Worm (Caenorhabditis elegans): ENCODE measurements around the gene fipr-12.

Gene fipr-12

ce11 chrV:9974264-9974663 is 31.1 kb downstream of the fipr-12 start (continued):
- no peak for TF ChIP-seq Y116A8C.19 (tag; optimal IDR thresholded peaks at IDR 0.05; ENCODE audit: borderline replicate concordance)
- TF ChIP-seq nhr-19 (GFP tag; conservative IDR thresholded peaks at IDR 0.05), result no peak
- no peak for TF ChIP-seq irx-1 (tag; optimal IDR thresholded peaks at IDR 0.05)
- TF ChIP-seq zip-4 (GFP tag; optimal IDR thresholded peaks at IDR 0.05), result no peak
- TF ChIP-seq nhr-77 (tag; optimal IDR thresholded peaks at IDR 0.05), result no peak
- TF ChIP-seq aly-2 (tag; optimal IDR thresholded peaks at IDR 0.05), result no peak
- peak in 1 of 3 experiments; percentile 10 for TF ChIP-seq ceh-82 (tag; optimal IDR thresholded peaks at IDR 0.05)
- peak; percentile 31 for TF ChIP-seq nhr-47 (tag; optimal IDR thresholded peaks at IDR 0.05)
- TF ChIP-seq nhr-237 (tag; optimal IDR thresholded peaks at IDR 0.05), result no peak
- no peak for TF ChIP-seq unc-30 (tag; optimal IDR thresholded peaks at IDR 0.05)
- no peak for TF ChIP-seq ces-1 (GFP tag; optimal IDR thresholded peaks at IDR 0.05)
- no peak for TF ChIP-seq nhr-28 (tag; optimal IDR thresholded peaks at IDR 0.05)
- TF ChIP-seq lin-39 (tag; optimal IDR thresholded peaks at IDR 0.05), result no peak
- no peak for TF ChIP-seq lin-13 (GFP tag; optimal IDR thresholded peaks at IDR 0.05)
- TF ChIP-seq tlp-1 (tag; optimal IDR thresholded peaks at IDR 0.05), result no peak
- no peak for TF ChIP-seq fkh-4 (tag; optimal IDR thresholded peaks at IDR 0.05; ENCODE audit: borderline replicate concordance)
- no peak for TF ChIP-seq pqm-1 (tag; optimal IDR thresholded peaks at IDR 0.05)
- TF ChIP-seq mab-9 (GFP tag; IDR thresholded peaks at IDR 0.05), result no peak
- TF ChIP-seq hpl-2 (GFP tag; optimal IDR thresholded peaks at IDR 0.05), result no peak

DNA sequence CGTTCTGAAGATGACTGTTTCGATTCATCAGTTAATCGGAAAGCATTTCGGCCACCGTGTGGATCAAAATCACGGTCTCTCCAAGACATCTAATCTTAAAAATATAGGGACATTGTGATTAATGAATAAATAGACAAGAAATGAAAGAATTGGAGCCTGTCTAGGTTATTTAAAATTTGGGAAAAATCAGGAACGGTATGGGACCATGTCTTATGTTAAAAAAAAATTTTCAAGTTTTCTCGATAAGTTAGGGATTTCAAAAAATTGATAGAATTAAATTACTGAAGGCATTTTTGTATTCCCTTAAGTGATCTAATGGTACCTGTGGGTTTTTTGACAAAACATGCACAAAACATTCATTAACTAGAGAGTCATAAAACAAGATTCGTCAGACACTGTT is 33.0 kb downstream of the fipr-12 start, which contains the start of gene unc-41:
Gene unc-41 (minus strand): TSS at position 101 of the 400 bp plus-strand sequence.
- TF ChIP-seq C16A3.4 (tag; optimal IDR thresholded peaks at IDR 0.05) (no peak), mdl-1 (tag; optimal IDR thresholded peaks at IDR 0.05) (no peak), unc-86 (tag; optimal IDR thresholded peaks at IDR 0.05) (no peak), swsn-7 (tag; optimal IDR thresholded peaks at IDR 0.05) (no peak), fos-1 (tag; optimal IDR thresholded peaks at IDR 0.05) (no peak), egl-27 (tag; optimal IDR thresholded peaks at IDR 0.05) (no peak), mef-2 (tag; optimal IDR thresholded peaks at IDR 0.05) (no peak), xbp-1 (tag; optimal IDR thresholded peaks at IDR 0.05) (no peak), hlh-17 (GFP tag; optimal IDR thresholded peaks at IDR 0.05; ENCODE audit: borderline replicate concordance) (no peak), nhr-11 (tag; optimal IDR thresholded peaks at IDR 0.05) (no peak), efl-3 (GFP tag; optimal IDR thresholded peaks at IDR 0.05) (no peak)

DNA sequence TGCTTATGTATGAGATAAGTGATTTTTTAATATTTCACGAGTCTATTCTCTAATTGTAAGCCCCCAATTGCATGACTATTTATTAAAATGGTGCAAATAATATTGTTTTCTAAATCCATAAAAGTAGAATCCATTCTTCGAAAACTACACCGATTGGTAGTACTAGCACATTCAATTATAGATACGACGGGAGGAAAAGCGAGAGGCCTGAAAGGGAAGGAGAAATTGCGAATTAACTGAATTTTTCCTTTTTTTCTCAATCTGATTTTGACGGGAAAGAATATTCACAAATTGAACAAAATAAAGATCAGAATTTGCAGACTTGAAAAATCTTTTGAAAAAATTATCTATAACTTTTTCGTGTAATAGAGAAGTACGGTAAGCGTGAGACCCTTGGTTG is 34.1 kb downstream of the fipr-12 start:
- peak; percentile 18 for TF ChIP-seq lin-14 (GFP tag; optimal IDR thresholded peaks at IDR 0.05)
- TF ChIP-seq lin-13 (GFP tag; optimal IDR thresholded peaks at IDR 0.05), result no peak

DNA sequence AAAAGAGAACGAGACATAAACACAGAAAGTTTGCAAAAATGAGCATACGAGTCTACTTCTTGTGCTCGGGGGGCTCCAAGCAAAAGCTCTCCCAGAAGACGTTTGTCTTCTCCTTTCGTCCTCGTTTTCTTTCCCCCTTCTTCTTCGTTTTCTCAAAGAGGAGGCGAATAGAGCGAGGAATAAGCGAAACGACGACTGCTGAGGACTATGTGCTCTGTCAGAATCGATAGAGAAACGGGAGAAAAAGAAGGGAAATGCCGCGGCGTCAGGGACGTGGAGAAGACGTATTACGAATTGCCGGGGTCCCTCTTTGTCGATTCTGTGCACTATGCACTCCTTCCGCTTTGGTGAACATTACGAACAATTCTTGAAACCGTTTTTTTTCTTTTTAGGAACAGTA is 35.3 kb downstream of the fipr-12 start:
- TF ChIP-seq nhr-71 (tag; optimal IDR thresholded peaks at IDR 0.05), result peak; percentile 19
- peak; percentile 50 for TF ChIP-seq fkh-8 (tag; optimal IDR thresholded peaks at IDR 0.05)
- peak; percentile 26 for TF ChIP-seq mep-1 (tag; optimal IDR thresholded peaks at IDR 0.05)
- peak; percentile 32 for TF ChIP-seq fkh-10 (GFP tag; optimal IDR thresholded peaks at IDR 0.05)
- TF ChIP-seq alr-1 (tag; optimal IDR thresholded peaks at IDR 0.05; ENCODE audit: borderline replicate concordance), result no peak
- no peak for TF ChIP-seq pag-3 (tag; optimal IDR thresholded peaks at IDR 0.05; ENCODE audit: borderline replicate concordance, insufficient read depth)
- TF ChIP-seq ceh-82 (tag; optimal IDR thresholded peaks at IDR 0.05), result peak in 1 of 3 experiments; percentile 51
- TF ChIP-seq nhr-47 (tag; optimal IDR thresholded peaks at IDR 0.05), result peak; percentile 12
- no peak for TF ChIP-seq ceh-88 (GFP tag; IDR thresholded peaks at IDR 0.05)
- peak; percentile 19 for TF ChIP-seq swsn-7 (tag; optimal IDR thresholded peaks at IDR 0.05)
- TF ChIP-seq unc-86 (tag; optimal IDR thresholded peaks at IDR 0.05), result peak; percentile 33
- TF ChIP-seq ceh-8 (GFP tag; optimal IDR thresholded peaks at IDR 0.05), result no peak
- TF ChIP-seq sox-4 (tag; optimal IDR thresholded peaks at IDR 0.05), result no peak
- no peak for TF ChIP-seq lin-13 (GFP tag; optimal IDR thresholded peaks at IDR 0.05)
- no peak for TF ChIP-seq nhr-84 (tag; optimal IDR thresholded peaks at IDR 0.05)
- peak; percentile 11 for TF ChIP-seq snu-23 (GFP tag; optimal IDR thresholded peaks at IDR 0.05)
- peak; percentile 83 for TF ChIP-seq lin-14 (GFP tag; optimal IDR thresholded peaks at IDR 0.05)
- peak in 1 of 2 experiments; percentile 9 for TF ChIP-seq lsy-2 (tag; optimal IDR thresholded peaks at IDR 0.05)

Measured in whole organism, L1 larva.